Worm (Caenorhabditis elegans): ENCODE data around the gene srw-10.

Gene srw-10

ce11 chrIII:12779676-12780337 is 24.7 kb downstream of the srw-10 start, which contains the start of gene gab-1 (continued):
- TF ChIP-seq F57C9.4 (tag; optimal IDR thresholded peaks at IDR 0.05), result no peak
- no peak for TF ChIP-seq nfya-1 (tag; optimal IDR thresholded peaks at IDR 0.05; ENCODE audit: borderline replicate concordance, insufficient read depth)
- no peak for TF ChIP-seq F57A8.1 (GFP tag; optimal IDR thresholded peaks at IDR 0.05)
- no peak for TF ChIP-seq T26A5.8 (tag; optimal IDR thresholded peaks at IDR 0.05)

- TF ChIP-seq sdz-38 (tag; optimal IDR thresholded peaks at IDR 0.05) (no peak), hmg-20 (GFP tag; IDR thresholded peaks at IDR 0.05) (no peak), lsy-27 (tag; optimal IDR thresholded peaks at IDR 0.05; ENCODE audit: borderline replicate concordance, insufficient read depth) (no peak), ztf-26 (tag; optimal IDR thresholded peaks at IDR 0.05) (no peak), Y67H2A.10 (GFP tag; conservative IDR thresholded peaks at IDR 0.05) (no peak), pbrm-1 (GFP tag; IDR thresholded peaks at IDR 0.05) (no peak), attf-5 (GFP tag; optimal IDR thresholded peaks at IDR 0.05) (no peak)
These were observed 28.7 kb downstream of the srw-10 start for ce11 chrIII:12783878-12784277.

ce11 chrIII:12784854-12785253 is 29.7 kb downstream of the srw-10 start, which contains the start of gene lgc-37:
Gene lgc-37, plus strand, starts transcription at chrIII:12785154.
- no peak for TF ChIP-seq rcor-1 (GFP tag; IDR thresholded peaks at IDR 0.05)
- no peak for TF ChIP-seq ztf-28 (GFP tag; IDR thresholded peaks at IDR 0.05)
- TF ChIP-seq ceh-100 (GFP tag; IDR thresholded peaks at IDR 0.05), result no peak
- TF ChIP-seq B0035.1 (tag; optimal IDR thresholded peaks at IDR 0.05), result no peak
- no peak for TF ChIP-seq hmg-1.2 (GFP tag; IDR thresholded peaks at IDR 0.05)
- no peak for TF ChIP-seq gei-17 (GFP tag; optimal IDR thresholded peaks at IDR 0.05)
- no peak for TF ChIP-seq attf-3 (GFP tag; conservative IDR thresholded peaks at IDR 0.05)
- TF ChIP-seq hsf-1 (GFP tag; IDR thresholded peaks at IDR 0.05), result no peak
- no peak for TF ChIP-seq Y79H2A.3 (GFP tag; conservative IDR thresholded peaks at IDR 0.05)
- TF ChIP-seq ekl-4 (GFP tag; IDR thresholded peaks at IDR 0.05), result no peak
- no peak for TF ChIP-seq pbrm-1 (GFP tag; IDR thresholded peaks at IDR 0.05)
- TF ChIP-seq D2030.7 (GFP tag; IDR thresholded peaks at IDR 0.05), result no peak
- no peak for TF ChIP-seq Y53G8AR.9 (GFP tag; conservative IDR thresholded peaks at IDR 0.05)
- TF ChIP-seq lin-54 (GFP tag; optimal IDR thresholded peaks at IDR 0.05), result no peak
- no peak for TF ChIP-seq B0019.2 (GFP tag; conservative IDR thresholded peaks at IDR 0.05)
- no peak for TF ChIP-seq efl-1 (GFP tag; optimal IDR thresholded peaks at IDR 0.05)
- no peak for TF ChIP-seq C17E4.6 (GFP tag; IDR thresholded peaks at IDR 0.05)

ce11 chrIII:12785427-12785826 is 30.3 kb downstream of the srw-10 start:
- TF ChIP-seq dpff-1 (tag; optimal IDR thresholded peaks at IDR 0.05), result no peak
- no peak for TF ChIP-seq ceh-40 (GFP tag; IDR thresholded peaks at IDR 0.05)
- no peak for TF ChIP-seq unc-130 (GFP tag; optimal IDR thresholded peaks at IDR 0.05)
- TF ChIP-seq hmg-1.2 (GFP tag; IDR thresholded peaks at IDR 0.05), result no peak
- TF ChIP-seq hmg-20 (GFP tag; IDR thresholded peaks at IDR 0.05), result no peak
- TF ChIP-seq K12H6.12 (tag; optimal IDR thresholded peaks at IDR 0.05), result no peak

- TF ChIP-seq lsy-27 (tag; optimal IDR thresholded peaks at IDR 0.05; ENCODE audit: borderline replicate concordance, insufficient read depth) (no peak), F37B4.10 (GFP tag; IDR thresholded peaks at IDR 0.05) (0 out of 2 replicates have a peak, but pooled peaks have one; percentile 8)
These were observed 33.1 kb downstream of the srw-10 start for ce11 chrIII:12788239-12788638.
